Fruit fly (Drosophila melanogaster) ovary, adult (tissue): ENCODE data around the gene CG34303.

ENCODE experiments used
- CG17801 ChIP-seq: fragments of 200-800 bp; optimal IDR thresholded peaks from 2 replicates; lab custom pipeline; 2019; ENCODE audit warnings: missing biosample characterization, mild to moderate bottlenecking, missing genetic modification characterization, moderate library complexity; ENCODE audit not compliant: partially characterized antibody

The CG34303 gene

DNA sequence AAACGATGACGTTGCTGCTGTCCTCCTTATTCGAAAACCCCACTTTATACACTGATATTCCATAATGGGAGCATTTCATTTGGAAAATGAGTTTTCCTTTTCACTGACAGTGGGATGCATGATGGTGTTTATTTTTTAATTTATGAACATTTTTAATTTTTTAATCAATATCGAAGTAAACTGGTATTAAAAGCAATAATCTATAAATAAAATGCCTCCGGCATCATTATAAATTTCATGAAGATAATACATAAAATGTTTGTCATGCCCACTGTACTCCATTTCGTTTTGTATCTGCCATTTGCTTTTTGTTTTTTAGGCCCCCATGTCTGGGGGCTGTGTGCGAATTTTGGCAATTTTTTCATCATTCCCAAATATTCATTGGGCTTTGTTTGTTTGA, 21.6 kb downstream of the CG34303 start:
- peak; percentile 54 for TF ChIP-seq CG17801 (GFP tag; lab: Kevin White, UChicago)

DNA sequence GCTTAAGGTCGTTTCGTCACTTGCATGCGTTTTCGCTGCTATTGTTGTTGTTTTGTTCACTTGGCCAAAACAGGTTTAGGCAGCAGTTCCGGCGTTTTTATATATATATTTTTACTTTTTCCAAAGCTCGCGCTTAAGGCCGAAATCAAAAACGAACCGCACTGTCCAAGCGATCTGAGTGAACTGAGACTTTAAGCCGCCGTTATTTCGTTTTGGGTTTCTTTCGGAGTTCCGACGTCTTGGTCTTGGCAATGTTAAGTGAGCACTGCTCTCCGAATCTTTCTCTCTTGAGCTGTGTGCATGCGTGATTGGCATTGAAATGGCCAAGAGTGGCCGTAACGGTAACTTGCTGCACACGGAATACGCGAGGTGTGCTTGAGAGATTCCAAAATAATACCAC, 26.2 kb downstream of the CG34303 start, which contains the start of gene knk:
TSS of gene knk (minus strand) at position 188 of the 400 bp plus-strand sequence.
- TF ChIP-seq CG17801 (GFP tag; lab: Kevin White, UChicago) = no peak

DNA sequence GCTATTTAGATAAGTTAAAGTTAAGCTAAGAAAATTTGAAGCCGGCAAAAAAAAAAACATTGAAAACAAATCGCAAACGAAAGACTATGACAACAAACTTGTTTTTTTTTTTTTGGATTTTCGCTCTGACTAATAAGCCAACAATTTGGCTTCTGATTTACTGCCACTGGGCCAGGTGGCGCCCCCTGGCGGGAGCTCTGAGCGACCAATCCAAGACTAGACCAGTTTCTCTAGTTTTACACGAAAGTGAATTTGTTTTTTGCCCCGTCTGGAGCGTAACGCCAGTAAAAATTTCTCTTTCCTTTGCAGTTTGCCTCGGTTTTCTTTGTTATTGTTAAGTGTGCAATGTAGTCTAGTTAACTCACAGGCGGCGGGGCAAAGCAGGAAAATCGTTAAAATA, 26.9 kb downstream of the CG34303 start:
- TF ChIP-seq CG17801 (GFP tag; lab: Kevin White, UChicago) = no peak

DNA sequence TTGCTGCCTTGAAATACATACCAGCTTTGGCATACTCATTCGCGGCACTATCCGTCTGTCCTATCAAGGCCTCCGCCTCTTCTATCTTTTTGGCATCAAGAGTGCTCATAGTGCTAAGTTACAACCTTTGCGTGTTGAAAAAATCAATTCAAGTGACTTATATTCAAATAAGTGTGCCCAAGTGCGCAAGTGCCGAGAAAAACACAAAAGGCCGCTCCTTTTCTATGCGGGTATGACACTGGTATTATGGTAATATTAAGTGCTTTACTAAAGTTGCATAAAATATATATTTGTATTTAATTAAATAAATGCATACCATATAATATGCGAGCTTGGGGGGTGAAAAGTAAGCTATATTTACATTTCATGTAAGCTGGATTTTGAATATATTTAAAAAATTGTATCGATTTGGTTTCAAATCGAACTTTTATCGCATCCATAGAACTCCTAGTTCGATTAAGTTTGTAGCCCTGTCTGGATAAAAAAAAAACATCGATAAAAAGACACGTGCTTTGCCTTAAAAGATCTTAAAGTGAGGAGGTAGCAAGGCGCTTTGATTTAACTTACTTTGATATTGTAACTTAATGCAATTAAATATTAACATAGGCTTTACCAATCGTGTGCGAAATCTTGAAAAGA, 30.3 kb downstream of the CG34303 start, which contains the start of the genes gammaSnap2 and ATPsynepsilonL:
TSS of gene gammaSnap2 (minus strand) at position 135 of the 639 bp plus-strand sequence.
TSS of gene ATPsynepsilonL (plus strand) at position 508 of the 639 bp plus-strand sequence.
- TF ChIP-seq CG17801 (GFP tag; lab: Kevin White, UChicago) = no peak

DNA sequence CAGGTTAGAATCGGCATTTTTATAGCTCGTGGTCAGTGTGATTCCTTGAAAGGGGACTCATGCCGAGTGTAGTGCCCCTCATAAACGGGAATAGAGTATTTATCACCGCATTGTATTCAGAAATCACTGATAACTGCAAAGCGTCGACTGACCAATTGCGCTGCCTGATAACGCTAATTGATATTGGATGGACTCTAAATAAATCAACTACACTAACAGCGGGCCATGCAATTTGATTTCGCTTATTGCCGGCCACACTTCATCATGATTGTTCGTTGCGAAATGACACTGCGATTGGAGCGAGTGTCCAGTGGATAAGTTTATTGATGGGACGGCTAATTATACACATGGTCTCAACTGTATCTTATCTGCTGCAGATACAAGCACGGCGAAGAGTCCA, 32.1 kb downstream of the CG34303 start:
- no peak for TF ChIP-seq CG17801 (GFP tag; lab: Kevin White, UChicago)

DNA sequence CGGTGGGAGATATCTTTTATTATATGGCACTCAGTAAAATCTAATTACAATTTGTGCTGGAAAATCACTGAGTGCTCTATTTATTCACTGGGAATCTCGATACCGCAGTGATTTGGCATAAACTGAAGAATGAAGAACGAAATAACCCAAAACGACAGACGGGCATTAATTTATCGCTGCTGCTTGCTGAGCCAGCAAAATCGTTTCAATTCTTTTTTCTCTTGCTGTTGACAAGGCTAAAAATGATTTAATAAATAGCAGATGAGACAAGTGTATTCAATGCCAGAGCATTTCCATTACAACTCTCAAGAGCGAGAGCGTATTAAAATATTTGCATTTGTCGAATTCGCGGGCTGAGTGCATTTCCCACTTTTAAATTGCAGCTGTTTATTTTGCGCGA, 35.9 kb downstream of the CG34303 start:
- no peak for TF ChIP-seq CG17801 (GFP tag; lab: Kevin White, UChicago)

DNA sequence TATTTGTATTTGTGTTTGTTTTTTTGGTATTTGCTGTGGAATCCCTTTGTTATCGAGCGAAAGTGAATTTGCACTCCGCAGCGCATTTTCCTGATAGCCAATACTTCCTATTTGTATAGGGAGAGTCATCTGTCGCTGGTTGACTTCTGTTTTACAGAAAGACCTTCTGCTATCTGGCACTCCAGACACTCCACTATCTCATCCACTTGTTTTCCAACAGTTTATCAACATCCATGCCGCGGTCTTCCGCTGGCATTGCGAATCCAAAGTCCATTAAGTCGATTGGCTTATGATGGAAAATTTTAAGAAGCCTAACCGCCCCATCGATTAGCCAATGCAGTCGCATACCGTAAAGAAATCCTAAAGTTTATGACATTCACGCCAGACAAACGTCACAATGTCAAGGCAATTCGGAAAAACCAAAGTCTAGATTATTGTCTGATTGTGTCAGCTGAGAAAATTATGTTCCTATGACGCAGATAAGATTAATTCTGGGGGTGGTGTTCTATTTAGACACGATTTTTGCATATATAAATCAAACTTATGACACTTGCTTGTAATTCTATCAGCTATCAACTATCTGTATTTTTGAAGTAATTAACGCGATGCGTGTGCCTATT, 36.7 kb downstream of the CG34303 start:
- no peak for TF ChIP-seq CG17801 (GFP tag; lab: Kevin White, UChicago)

DNA sequence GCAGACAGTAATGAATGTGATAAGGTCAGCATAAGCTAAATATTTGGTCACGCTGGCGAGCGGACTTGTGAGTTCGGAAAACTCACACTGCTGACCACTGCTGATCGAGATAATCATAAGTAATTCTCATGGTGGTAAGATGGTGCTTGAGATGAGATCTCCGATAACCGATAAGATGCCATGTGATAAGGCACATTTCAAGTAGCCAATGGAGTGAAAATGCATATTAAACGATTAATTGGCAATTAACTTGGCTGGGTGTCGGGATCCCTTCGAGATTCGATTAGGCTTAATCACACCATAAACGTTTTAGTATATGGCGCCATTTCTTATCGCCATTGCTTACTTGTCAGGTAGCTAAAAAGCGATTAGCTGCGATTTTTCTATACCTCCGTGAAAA, 37.9 kb downstream of the CG34303 start:
- TF ChIP-seq CG17801 (GFP tag; lab: Kevin White, UChicago) = no peak

DNA sequence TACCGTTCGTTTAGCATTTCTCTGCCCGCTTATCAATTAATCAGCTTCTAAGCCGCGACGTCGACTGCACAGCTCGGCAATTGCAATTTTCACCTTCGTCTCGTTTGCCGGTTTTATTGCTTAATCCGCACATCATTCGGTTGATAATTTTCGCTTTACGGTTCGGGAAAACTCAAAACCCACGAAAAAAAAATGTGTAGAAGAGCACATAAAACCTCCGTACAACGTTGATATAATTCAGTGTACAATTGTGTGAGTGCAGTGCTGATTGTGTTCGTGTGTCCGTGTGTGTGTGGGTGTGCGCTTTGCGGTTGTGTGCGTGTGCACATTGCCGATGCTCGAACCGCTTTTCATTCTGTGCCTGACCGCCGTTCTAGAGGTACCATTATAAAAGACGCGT, 39.5 kb downstream of the CG34303 start, which contains the start of gene CAH7:
TSS of gene CAH7 (plus strand) at position 43 of the 400 bp plus-strand sequence.
- TF ChIP-seq CG17801 (GFP tag; lab: Kevin White, UChicago) = no peak

DNA sequence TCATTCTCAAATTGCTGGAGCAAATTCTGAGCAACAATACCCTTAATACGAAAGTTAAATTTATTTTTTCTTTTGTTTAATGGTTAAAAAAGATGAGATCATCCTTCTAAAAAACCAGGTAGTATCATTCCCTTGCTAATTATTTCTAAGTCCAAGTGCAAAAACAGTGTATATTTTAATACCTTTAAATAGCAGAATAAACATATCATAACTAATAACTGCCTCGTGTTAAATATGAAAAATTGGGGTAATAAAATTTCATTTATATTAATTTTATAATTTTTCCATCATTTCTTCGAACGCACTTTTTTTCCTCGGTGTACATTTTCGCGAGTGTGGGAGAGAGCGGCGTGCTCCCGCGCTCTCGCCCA, 39.9 kb downstream of the CG34303 start:
- TF ChIP-seq CG17801 (GFP tag; lab: Kevin White, UChicago) = peak; percentile 17

DNA sequence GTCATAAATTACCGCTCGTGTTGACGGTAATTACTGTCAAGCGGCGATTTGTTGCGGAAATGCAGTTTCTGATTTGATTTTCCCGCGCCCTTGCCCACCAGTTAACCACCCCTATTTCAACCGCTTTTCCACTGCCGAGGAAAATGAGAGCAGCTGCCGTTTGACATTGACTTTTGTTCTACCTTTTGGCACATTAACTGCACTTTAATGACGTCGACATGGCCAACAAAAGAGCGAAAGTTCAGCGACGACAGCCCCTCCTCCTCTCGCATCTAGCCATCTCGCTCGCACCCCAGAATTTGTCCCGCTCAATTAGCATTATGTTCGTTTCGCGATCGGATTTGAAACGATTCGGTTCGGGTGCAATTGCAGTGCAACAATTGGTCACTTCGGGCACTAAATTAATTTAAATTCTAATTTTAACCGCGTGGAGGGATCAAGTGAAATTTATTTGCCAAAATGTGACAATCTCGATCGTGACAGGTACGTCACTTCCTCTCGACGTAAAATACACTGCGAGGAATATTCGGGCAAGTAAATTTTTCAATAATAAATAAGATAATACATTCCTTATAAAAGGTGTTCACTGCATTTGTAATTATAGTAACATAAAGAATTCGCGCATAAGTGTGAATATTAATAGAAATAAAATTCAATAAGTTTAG, 40.4 kb downstream of the CG34303 start:
- TF ChIP-seq CG17801 (GFP tag; lab: Kevin White, UChicago) = peak; percentile 0

DNA sequence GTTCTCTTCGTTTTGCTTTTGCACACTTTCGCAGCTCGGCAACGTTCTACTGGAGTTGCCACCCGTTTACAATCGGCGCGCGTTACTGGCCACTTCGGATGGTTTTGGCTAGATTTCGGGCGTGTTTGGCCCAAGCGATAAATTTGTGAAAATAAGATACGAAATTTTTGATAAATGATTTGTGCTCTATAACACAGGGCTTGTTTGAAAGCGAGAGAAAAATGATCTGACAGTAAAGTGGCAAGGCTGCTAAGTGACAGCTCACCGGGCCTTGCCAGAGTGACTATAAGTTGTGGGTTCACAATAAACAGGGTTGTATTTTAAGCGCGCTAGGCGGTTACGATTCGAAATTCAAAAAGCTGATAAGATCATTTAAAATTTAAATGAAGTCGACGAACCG, 41.7 kb downstream of the CG34303 start, which contains the start of gene Fmr1:
TSS of gene Fmr1 (minus strand) at position 184 of the 400 bp plus-strand sequence.
- no peak for TF ChIP-seq CG17801 (GFP tag; lab: Kevin White, UChicago)

DNA sequence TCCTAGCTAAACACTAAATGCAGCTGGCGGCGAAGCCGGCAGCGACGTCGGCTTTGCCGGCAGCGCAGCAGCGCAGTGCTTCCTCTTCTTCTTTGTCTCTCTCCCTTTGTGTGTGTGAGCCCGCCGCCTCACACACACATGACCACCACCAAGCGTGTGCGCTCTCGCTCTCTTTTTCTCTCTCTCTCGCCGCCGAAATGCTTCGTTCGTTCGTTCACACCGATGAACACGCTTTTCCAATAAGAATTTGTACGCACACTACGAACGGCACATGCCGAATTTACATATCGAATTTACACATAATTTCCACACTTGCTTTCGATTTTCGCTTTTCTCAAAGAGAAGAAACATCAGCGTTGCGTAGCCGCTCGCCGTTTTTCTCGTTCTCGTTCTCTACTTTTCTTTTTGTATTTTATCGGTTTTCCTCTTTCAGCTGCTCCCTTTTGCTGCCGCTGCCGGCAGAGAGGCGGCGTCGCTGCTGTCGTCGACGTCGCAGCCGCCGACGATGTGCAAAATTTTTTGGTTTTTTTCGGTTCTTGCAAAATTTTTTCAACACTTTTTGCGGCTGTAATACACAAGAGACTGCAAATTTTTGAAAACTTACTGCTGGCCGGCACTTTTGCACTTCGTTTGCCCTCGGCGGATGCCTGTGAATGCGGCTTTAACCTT, 42.3 kb downstream of the CG34303 start:
- no peak for TF ChIP-seq CG17801 (GFP tag; lab: Kevin White, UChicago)

DNA sequence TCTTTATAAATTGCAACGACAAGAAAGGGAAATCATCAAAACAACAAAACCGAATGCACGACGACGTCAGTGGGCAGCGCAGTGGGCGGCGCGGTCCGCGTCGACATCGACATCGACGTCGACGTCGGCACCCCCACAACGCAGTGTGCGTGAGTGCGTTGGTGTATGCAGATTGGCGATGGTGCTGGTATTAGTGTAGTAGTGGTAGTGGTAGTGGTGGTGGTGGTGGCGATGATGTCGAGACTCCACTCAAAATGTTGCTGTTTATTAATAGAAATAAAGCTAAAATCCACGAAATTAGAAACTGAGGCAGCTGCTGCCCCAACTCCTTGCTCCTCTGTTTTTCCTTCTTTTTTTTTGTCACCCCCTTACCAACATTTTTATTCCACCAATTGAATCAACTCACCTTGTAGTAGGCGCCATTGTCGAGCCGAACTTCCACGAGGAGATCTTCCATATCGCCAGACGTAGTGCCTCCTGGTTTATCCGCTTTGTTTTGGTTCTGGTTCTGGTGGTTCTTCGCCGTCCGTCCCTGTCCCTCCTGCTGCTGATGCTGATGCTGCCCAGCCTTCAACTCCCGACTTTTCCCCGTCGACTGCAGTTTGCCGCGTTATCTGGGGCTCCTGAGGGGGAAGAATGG, 43.3 kb downstream of the CG34303 start:
- no peak for TF ChIP-seq CG17801 (GFP tag; lab: Kevin White, UChicago)
